Worm (Caenorhabditis elegans) whole organism, young adult: Measurements from ENCODE around the gene col-73.

Experiments used
- B0019.2 ChIP-seq: fragments of 200-800 bp; sonication (Bioruptor generic); conservative IDR thresholded peaks from 2 replicates; pipeline ENCODE4 v1.3.6; 2022; ENCODE audit warnings: missing genetic modification reagents, missing genetic modification characterization, missing compliant biosample characterization
- B0035.1 ChIP-seq: sonication (generic microtip); optimal IDR thresholded peaks from 2 replicates; lab custom pipeline; 2016; ENCODE audit warnings: missing genetic modification characterization, mild to moderate bottlenecking, missing compliant biosample characterization, missing genotype, missing genetic modification reagents
- C06A6.2 ChIP-seq: fragments of 200-800 bp; sonication (Bioruptor generic); conservative IDR thresholded peaks from 2 replicates; pipeline ENCODE4 v1.3.6; 2022; ENCODE audit warnings: missing genetic modification characterization, missing compliant biosample characterization
- F10E7.11 ChIP-seq: sonication (generic microtip); optimal IDR thresholded peaks from 2 replicates; lab custom pipeline; 2017; ENCODE audit warnings: mild to moderate bottlenecking, missing genetic modification characterization, moderate library complexity, missing compliant biosample characterization
- F37B4.10 ChIP-seq: fragments of 200-800 bp; sonication (Bioruptor generic); IDR thresholded peaks from 2 replicates; pipeline ENCODE4 v1.3.6; 2022; ENCODE audit warnings: missing genetic modification characterization, missing compliant biosample characterization
- F49E8.2 ChIP-seq: sonication (generic microtip); optimal IDR thresholded peaks from 3 replicates; lab custom pipeline; 2017; ENCODE audit warnings: missing genetic modification characterization, mild to moderate bottlenecking, missing compliant biosample characterization, antibody characterized with exemption, moderate library complexity; ENCODE audit not compliant: insufficient read depth
- F52B5.7 ChIP-seq: sonication (generic microtip); optimal IDR thresholded peaks from 2 replicates; lab custom pipeline; 2016; ENCODE audit warnings: mild to moderate bottlenecking, missing genetic modification characterization, missing compliant biosample characterization
- F55B11.4 ChIP-seq: sonication (generic microtip); optimal IDR thresholded peaks from 2 replicates; lab custom pipeline; 2016; ENCODE audit warnings: missing compliant biosample characterization, missing genetic modification characterization, borderline replicate concordance; ENCODE audit not compliant: insufficient read depth
- F57A8.1 ChIP-seq: fragments of 200-800 bp; sonication (Bioruptor generic); optimal IDR thresholded peaks from 2 replicates; lab custom pipeline; 2018; ENCODE audit warnings: mild to moderate bottlenecking, missing genetic modification characterization, moderate library complexity, missing compliant biosample characterization
- K11D2.4 ChIP-seq: fragments of 200-800 bp; sonication (Bioruptor generic); IDR thresholded peaks from 2 replicates; pipeline ENCODE4 v1.3.6; 2022; ENCODE audit warnings: missing genetic modification reagents, missing genetic modification characterization, missing compliant biosample characterization
- K12H6.12 ChIP-seq: fragments of 200-800 bp; sonication (Bioruptor generic); optimal IDR thresholded peaks from 2 replicates; lab custom pipeline; 2018; ENCODE audit warnings: mild to moderate bottlenecking, missing genetic modification characterization, missing compliant biosample characterization
- T26A5.8 ChIP-seq: sonication (generic microtip); optimal IDR thresholded peaks from 2 replicates; lab custom pipeline; 2016; ENCODE audit warnings: missing genetic modification characterization, missing compliant biosample characterization
- Y53F4B.3 ChIP-seq: fragments of 200-800 bp; sonication (Bioruptor generic); IDR thresholded peaks from 2 replicates; pipeline ENCODE4 v1.3.6; 2022; ENCODE audit warnings: missing genetic modification reagents, missing genetic modification characterization, missing compliant biosample characterization
- Y53G8AR.9 ChIP-seq: fragments of 200-800 bp; sonication (Bioruptor generic); conservative IDR thresholded peaks from 2 replicates; pipeline ENCODE4 v1.3.6; 2022; ENCODE audit warnings: missing genetic modification reagents, missing genetic modification characterization, missing compliant biosample characterization
- Y67H2A.10 ChIP-seq: fragments of 200-800 bp; sonication (Bioruptor generic); conservative IDR thresholded peaks from 2 replicates; pipeline ENCODE4 v1.3.6; 2022; ENCODE audit warnings: missing genetic modification reagents, missing genetic modification characterization, missing compliant biosample characterization
- ZK185.1 ChIP-seq: sonication (generic microtip); optimal IDR thresholded peaks from 2 replicates; lab custom pipeline; 2016; ENCODE audit warnings: mild to moderate bottlenecking, missing genetic modification characterization, missing compliant biosample characterization; ENCODE audit not compliant: poor library complexity, severe bottlenecking
- aptf-2 ChIP-seq: fragments of 200-800 bp; sonication (Bioruptor generic); conservative IDR thresholded peaks from 2 replicates; pipeline ENCODE4 v1.3.6; 2022; ENCODE audit warnings: missing genetic modification reagents, missing genetic modification characterization, missing compliant biosample characterization
- attf-5 ChIP-seq: fragments of 200-800 bp; sonication (Bioruptor generic); optimal IDR thresholded peaks from 2 replicates; lab custom pipeline; 2018; ENCODE audit warnings: mild to moderate bottlenecking, missing genetic modification characterization, missing compliant biosample characterization
- bed-2 ChIP-seq: fragments of 200-800 bp; sonication (Bioruptor generic); IDR thresholded peaks from 2 replicates; pipeline ENCODE4 v1.3.6; 2022; ENCODE audit warnings: missing genetic modification reagents, missing genetic modification characterization, missing compliant biosample characterization
- ceh-27 ChIP-seq: fragments of 200-800 bp; sonication (Bioruptor generic); optimal IDR thresholded peaks from 2 replicates; lab custom pipeline; 2018; ENCODE audit warnings: mild to moderate bottlenecking, missing genetic modification characterization, moderate library complexity, missing compliant biosample characterization
- dox-1 ChIP-seq: fragments of 200-800 bp; sonication (Bioruptor generic); IDR thresholded peaks from 2 replicates; pipeline ENCODE4 v1.3.6; 2022; ENCODE audit warnings: missing genetic modification reagents, missing genetic modification characterization, missing compliant biosample characterization
- efl-1 ChIP-seq: fragments of 150-350 bp; optimal IDR thresholded peaks from 2 replicates; lab custom pipeline; 2014; ENCODE audit warnings: missing biosample characterization, missing genetic modification reagents, missing genetic modification characterization
- ets-4 ChIP-seq: fragments of 200-800 bp; sonication (Bioruptor generic); optimal IDR thresholded peaks from 2 replicates; lab custom pipeline; 2018; ENCODE audit warnings: mild to moderate bottlenecking, missing genetic modification characterization, missing compliant biosample characterization
- hlh-12 ChIP-seq: sonication (generic microtip); optimal IDR thresholded peaks from 2 replicates; lab custom pipeline; 2016; ENCODE audit warnings: missing genetic modification characterization, missing compliant biosample characterization
- let-526 ChIP-seq: fragments of 200-800 bp; sonication (Bioruptor generic); IDR thresholded peaks from 2 replicates; pipeline ENCODE4 v1.3.6; 2022; ENCODE audit warnings: missing genetic modification reagents, missing genetic modification characterization, missing compliant biosample characterization
- let-607 ChIP-seq, 2 experiments: fragments of 200-800 bp in 1 of 2; sonication (Bioruptor generic) in 1 of 2; sonication (generic microtip) in 1 of 2; optimal IDR thresholded peaks; 2 replicates each; lab custom pipeline; 2016 to 2018; ENCODE audit warnings: mild to moderate bottlenecking in 2 of 2, missing compliant biosample characterization in 2 of 2, missing genetic modification characterization in 2 of 2, moderate library complexity in 2 of 2, missing genotype in 1 of 2
- lin-26 ChIP-seq: fragments of 200-800 bp; sonication (Bioruptor generic); IDR thresholded peaks from 2 replicates; pipeline ENCODE4 v1.3.6; 2022; ENCODE audit warnings: missing genetic modification reagents, missing genetic modification characterization, missing compliant biosample characterization
- lin-54 ChIP-seq: fragments of 200-800 bp; sonication (Bioruptor generic); optimal IDR thresholded peaks from 2 replicates; lab custom pipeline; 2018; ENCODE audit warnings: mild to moderate bottlenecking, missing genetic modification characterization, missing compliant biosample characterization
- lsl-1 ChIP-seq: fragments of 200-800 bp; sonication (Bioruptor generic); optimal IDR thresholded peaks from 2 replicates; lab custom pipeline; 2018; ENCODE audit warnings: mild to moderate bottlenecking, missing genetic modification characterization, moderate library complexity, missing compliant biosample characterization
- madf-3 ChIP-seq: fragments of 200-800 bp; sonication (Bioruptor generic); IDR thresholded peaks from 2 replicates; pipeline ENCODE4 v1.3.6; 2022; ENCODE audit warnings: missing genetic modification reagents, missing genetic modification characterization, missing compliant biosample characterization
- madf-6 ChIP-seq: fragments of 200-800 bp; sonication (Bioruptor generic); IDR thresholded peaks from 2 replicates; pipeline ENCODE4 v1.3.6; 2022; ENCODE audit warnings: missing genetic modification reagents, missing genetic modification characterization, missing compliant biosample characterization
- mes-4 ChIP-seq: sonication (generic microtip); optimal IDR thresholded peaks from 2 replicates; lab custom pipeline; 2016; ENCODE audit warnings: missing genotype, missing genetic modification characterization, missing compliant biosample characterization
- nfya-2 ChIP-seq: fragments of 200-800 bp; sonication (Bioruptor generic); IDR thresholded peaks from 2 replicates; pipeline ENCODE4 v1.3.6; 2022; ENCODE audit warnings: missing genetic modification reagents, missing genetic modification characterization, missing compliant biosample characterization
- nhr-80 ChIP-seq: sonication (generic microtip); optimal IDR thresholded peaks from 2 replicates; lab custom pipeline; 2016; ENCODE audit warnings: missing genetic modification characterization, missing compliant biosample characterization
- pbrm-1 ChIP-seq: fragments of 200-800 bp; sonication (Bioruptor generic); IDR thresholded peaks from 2 replicates; pipeline ENCODE4 v1.3.6; 2022; ENCODE audit warnings: missing genetic modification reagents, missing genetic modification characterization, missing compliant biosample characterization
- rpc-1 ChIP-seq, 2 experiments: fragments of 150-350 bp in 1 of 2; sonication (generic microtip) in 1 of 2; optimal IDR thresholded peaks; 2 replicates each; lab custom pipeline; 2014 to 2018; ENCODE audit warnings: missing biosample characterization in 1 of 2, missing genetic modification characterization in 1 of 2, missing genetic modification reagents in 1 of 2, missing genotype in 1 of 2
- snpc-1.1 ChIP-seq: sonication (generic microtip); optimal IDR thresholded peaks from 2 replicates; lab custom pipeline; 2017; ENCODE audit warnings: missing genetic modification characterization, mild to moderate bottlenecking, missing compliant biosample characterization, antibody characterized with exemption, moderate library complexity, missing genotype, missing genetic modification reagents; ENCODE audit not compliant: insufficient read depth
- snpc-4 ChIP-seq, 5 experiments: fragments of 150-350 bp in 1 of 5; sonication (generic microtip) in 4 of 5; optimal IDR thresholded peaks; 2 replicates each; lab custom pipeline; 2014 to 2018; ENCODE audit warnings: missing genetic modification characterization in 5 of 5, missing biosample characterization in 3 of 5, antibody characterized with exemption in 2 of 5, mild to moderate bottlenecking in 2 of 5, missing compliant biosample characterization in 2 of 5, missing genotype in 2 of 5, moderate library complexity in 2 of 5, missing genetic modification reagents in 1 of 5
- somi-1 ChIP-seq: fragments of 200-800 bp; sonication (Bioruptor generic); optimal IDR thresholded peaks from 2 replicates; lab custom pipeline; 2018; ENCODE audit warnings: mild to moderate bottlenecking, missing genetic modification characterization, missing compliant biosample characterization
- sptf-2 ChIP-seq: fragments of 200-800 bp; sonication (Bioruptor generic); optimal IDR thresholded peaks from 2 replicates; lab custom pipeline; 2018; ENCODE audit warnings: mild to moderate bottlenecking, missing genetic modification characterization, missing compliant biosample characterization
- tbx-9 ChIP-seq: sonication (generic microtip); optimal IDR thresholded peaks from 2 replicates; lab custom pipeline; 2016; ENCODE audit warnings: borderline replicate concordance, missing genetic modification characterization, inconsistent platforms, missing compliant biosample characterization
- unc-130 ChIP-seq: sonication (generic microtip); optimal IDR thresholded peaks from 2 replicates; lab custom pipeline; 2016; ENCODE audit warnings: missing genetic modification reagents, missing genetic modification characterization, missing compliant biosample characterization
- unc-62 ChIP-seq: fragments of 150-350 bp; optimal IDR thresholded peaks from 2 replicates; lab custom pipeline; 2014; ENCODE audit warnings: missing biosample characterization, missing genetic modification reagents, missing genetic modification characterization
- zfh-2 ChIP-seq: fragments of 200-800 bp; sonication (Bioruptor generic); conservative IDR thresholded peaks from 2 replicates; pipeline ENCODE4 v1.3.6; 2022; ENCODE audit warnings: missing genetic modification reagents, missing genetic modification characterization, missing compliant biosample characterization
- ztf-22 ChIP-seq: fragments of 200-800 bp; sonication (Bioruptor generic); optimal IDR thresholded peaks from 2 replicates; lab custom pipeline; 2018; ENCODE audit warnings: mild to moderate bottlenecking, missing genetic modification characterization, moderate library complexity, missing compliant biosample characterization
- ztf-25 ChIP-seq: fragments of 200-800 bp; sonication (Bioruptor generic); IDR thresholded peaks from 2 replicates; pipeline ENCODE4 v1.3.6; 2022; ENCODE audit warnings: missing genetic modification reagents, missing genetic modification characterization, missing compliant biosample characterization
- ztf-3 ChIP-seq: fragments of 200-800 bp; sonication (Bioruptor generic); optimal IDR thresholded peaks from 2 replicates; lab custom pipeline; 2018; ENCODE audit warnings: mild to moderate bottlenecking, missing genetic modification characterization, missing compliant biosample characterization

The col-73 gene

DNA sequence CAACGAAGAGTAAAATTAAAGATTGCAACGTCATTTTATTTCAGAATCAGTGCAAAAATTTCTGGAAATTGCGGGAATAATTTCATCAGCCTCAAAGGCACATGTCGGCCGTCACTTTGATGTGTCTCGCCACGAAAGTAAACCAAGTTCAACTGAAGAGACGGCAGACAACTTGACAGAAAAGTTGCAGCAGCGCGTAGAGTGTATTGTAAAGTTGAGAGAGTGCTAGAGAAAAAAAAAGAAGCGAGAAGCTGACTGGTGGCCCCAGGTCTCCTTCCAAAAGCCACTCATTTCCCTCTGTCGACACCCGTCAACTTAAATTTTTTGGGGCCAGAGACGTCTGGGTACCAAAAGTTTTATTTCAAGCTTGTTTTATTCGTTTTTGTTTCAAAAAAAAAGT is 31.3 kb upstream of the col-73 start (continued):
- TF ChIP-seq Y53F4B.3 (GFP tag; lab: Robert Waterston, UW) (no peak), zfh-2 (no peak; the same call in 1 of the 2 replicates), ets-4 (GFP tag; lab: Kevin White, UChicago) (no peak), K11D2.4 (no peak), F37B4.10 (GFP tag; lab: Robert Waterston, UW) (no peak), Y67H2A.10 (GFP tag; lab: Robert Waterston, UW) (0 out of 2 replicates have a peak, but pooled peaks have one; percentile 49), madf-3 (GFP tag; lab: Robert Waterston, UW) (peak; percentile 29; the same call in 1 of the 2 replicates), pbrm-1 (GFP tag; lab: Robert Waterston, UW) (peak; percentile 67; the same call in 1 of the 2 replicates), unc-62 (GFP tag; lab: Kevin White, UChicago) (peak; percentile 29), attf-5 (GFP tag; lab: Kevin White, UChicago) (peak; percentile 40), Y53G8AR.9 (GFP tag; lab: Robert Waterston, UW) (no peak), nhr-80 (tag; lab: Kevin White, UChicago) (peak; percentile 15), bed-2 (GFP tag; lab: Robert Waterston, UW) (no peak), B0035.1 (tag; lab: Kevin White, UChicago) (no peak), rpc-1 (optimal IDR thresholded peaks at IDR 0.05; lab: Kevin White, UChicago) (peak; percentile 36), rpc-1 (tag; optimal IDR thresholded peaks at IDR 0.05; lab: Kevin White, UChicago) (no peak), ceh-27 (GFP tag; lab: Kevin White, UChicago) (peak; percentile 32), ZK185.1 (tag; lab: Kevin White, UChicago) (peak; percentile 58), lin-54 (GFP tag; lab: Kevin White, UChicago) (peak; percentile 68), somi-1 (GFP tag; lab: Kevin White, UChicago) (no peak), ztf-3 (GFP tag; lab: Kevin White, UChicago) (no peak), K12H6.12 (tag; lab: Kevin White, UChicago) (peak; percentile 7), dox-1 (peak; percentile 73), ztf-22 (GFP tag; lab: Kevin White, UChicago) (no peak), aptf-2 (GFP tag; lab: Robert Waterston, UW) (no peak), F57A8.1 (GFP tag; lab: Kevin White, UChicago) (no peak), unc-130 (GFP tag; lab: Kevin White, UChicago) (no peak), C06A6.2 (no peak), madf-6 (GFP tag; lab: Robert Waterston, UW) (peak; percentile 82), T26A5.8 (tag; lab: Kevin White, UChicago) (no peak), nfya-2 (no peak), F52B5.7 (tag; lab: Kevin White, UChicago) (no peak), lin-26 (GFP tag; lab: Robert Waterston, UW) (no peak), F55B11.4 (no peak), let-526 (GFP tag; lab: Robert Waterston, UW) (peak; percentile 32; the same call in 1 of the 2 replicates), hlh-12 (tag; lab: Kevin White, UChicago) (no peak), sptf-2 (GFP tag; lab: Kevin White, UChicago) (no peak), efl-1 (GFP tag; lab: Kevin White, UChicago) (peak; percentile 69), snpc-1.1 (tag; lab: Kevin White, UChicago) (peak; percentile 52), B0019.2 (no peak), mes-4 (tag; lab: Kevin White, UChicago) (no peak), lsl-1 (GFP tag; lab: Kevin White, UChicago) (peak; percentile 77), tbx-9 (no peak), F10E7.11 (tag; lab: Kevin White, UChicago) (no peak), snpc-4 (GFP tag; optimal IDR thresholded peaks at IDR 0.05; lab: Kevin White, UChicago) (peak; percentile 47), snpc-4 (tag; optimal IDR thresholded peaks at IDR 0.05; lab: Kevin White, UChicago) (peak; percentile 59 to 84 (median 65)), ztf-25 (GFP tag; lab: Robert Waterston, UW) (no peak), let-607 (tag; optimal IDR thresholded peaks at IDR 0.05; lab: Kevin White, UChicago) (no peak), F49E8.2 (peak; percentile 44)
